Worm (Caenorhabditis elegans): ENCODE data around the gene K09C4.9.
A peak's percentile ranks its signal among the peaks of the same experiment; 100 is the strongest.

Gene K09C4.9

DNA sequence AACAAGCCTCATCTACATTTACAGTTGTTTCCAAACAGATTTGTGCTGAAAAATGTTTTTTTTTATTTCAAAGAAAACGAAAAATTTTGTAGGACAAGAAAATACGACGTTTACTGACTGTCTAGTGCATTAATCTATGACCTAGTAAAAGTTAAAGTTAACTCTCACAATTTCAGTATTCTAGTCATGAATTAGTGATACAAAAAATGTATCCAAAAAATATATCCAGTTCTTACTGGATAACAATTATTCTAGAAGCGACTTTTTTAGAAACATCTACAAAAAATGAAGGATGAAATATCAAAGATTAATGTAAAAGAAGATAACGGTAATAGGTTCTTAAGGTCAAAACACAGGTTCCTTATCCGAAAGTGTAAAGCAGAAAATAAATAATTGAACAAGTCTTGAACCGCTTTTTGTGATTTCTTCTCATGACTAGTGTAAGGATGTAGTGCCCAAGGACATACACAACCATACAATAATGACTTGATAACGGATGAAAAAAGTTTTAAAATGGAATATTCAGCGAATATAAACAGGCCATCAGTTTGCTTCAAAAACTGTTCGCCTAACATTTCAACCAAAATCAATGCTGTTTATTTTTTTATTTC is 21.0 kb downstream of the K09C4.9 start, which contains the start of gene pqn-37:
pqn-37 (minus strand) TSS at position 51 of the 611 bp plus-strand sequence.
- TF ChIP-seq dve-1 (tag; optimal IDR thresholded peaks at IDR 0.05; ENCODE audit: insufficient read depth) (no peak), nhr-28 (tag; optimal IDR thresholded peaks at IDR 0.05) (peak; percentile 40), daf-8 (GFP tag; IDR thresholded peaks at IDR 0.05) (no peak), aha-1 (tag) (peak; percentile 34), unc-62 (GFP tag; optimal IDR thresholded peaks at IDR 0.05 in 1 of 2) (peak in 1 of 2 experiments; percentile 3), unc-62 (tag; optimal IDR thresholded peaks at IDR 0.05) (no peak), saeg-2 (GFP tag; IDR thresholded peaks at IDR 0.05) (no peak), D1046.2 (GFP tag; IDR thresholded peaks at IDR 0.05) (no peak), madf-5 (GFP tag; IDR thresholded peaks at IDR 0.05) (no peak), dmd-8 (GFP tag; IDR thresholded peaks at IDR 0.05) (no peak), pqm-1 (tag; optimal IDR thresholded peaks at IDR 0.05) (no peak), nhr-42 (GFP tag; IDR thresholded peaks at IDR 0.05) (no peak), zip-11 (GFP tag; IDR thresholded peaks at IDR 0.05) (no peak), lin-15B (tag; optimal IDR thresholded peaks at IDR 0.05) (no peak), dmd-9 (GFP tag; IDR thresholded peaks at IDR 0.05) (no peak), unc-39 (tag; optimal IDR thresholded peaks at IDR 0.05) (no peak), mxl-2 (GFP tag; conservative IDR thresholded peaks at IDR 0.05) (no peak), cey-2 (tag; optimal IDR thresholded peaks at IDR 0.05; ENCODE audit: borderline replicate concordance, insufficient read depth) (no peak), ceh-62 (tag; optimal IDR thresholded peaks at IDR 0.05) (no peak)

- no peak for TF ChIP-seq mep-1 (tag; optimal IDR thresholded peaks at IDR 0.05)
- TF ChIP-seq D1046.2 (GFP tag; IDR thresholded peaks at IDR 0.05), result 0 out of 2 replicates have a peak, but pooled peaks have one; percentile 60
- TF ChIP-seq unc-62 (GFP tag; optimal IDR thresholded peaks at IDR 0.05 in 1 of 2), result peak in 1 of 2 experiments; percentile 33
- TF ChIP-seq unc-62 (tag; optimal IDR thresholded peaks at IDR 0.05), result no peak
- TF ChIP-seq unc-130 (GFP tag; optimal IDR thresholded peaks at IDR 0.05), result no peak
- no peak for TF ChIP-seq F10B5.3 (tag; optimal IDR thresholded peaks at IDR 0.05)
- peak; percentile 65 for TF ChIP-seq set-16 (GFP tag; IDR thresholded peaks at IDR 0.05)
- no peak for TF ChIP-seq tag-97 (GFP tag; IDR thresholded peaks at IDR 0.05)
Observed at ce11 chrX:3247768-3248167, 23.8 kb downstream of the K09C4.9 start.

DNA sequence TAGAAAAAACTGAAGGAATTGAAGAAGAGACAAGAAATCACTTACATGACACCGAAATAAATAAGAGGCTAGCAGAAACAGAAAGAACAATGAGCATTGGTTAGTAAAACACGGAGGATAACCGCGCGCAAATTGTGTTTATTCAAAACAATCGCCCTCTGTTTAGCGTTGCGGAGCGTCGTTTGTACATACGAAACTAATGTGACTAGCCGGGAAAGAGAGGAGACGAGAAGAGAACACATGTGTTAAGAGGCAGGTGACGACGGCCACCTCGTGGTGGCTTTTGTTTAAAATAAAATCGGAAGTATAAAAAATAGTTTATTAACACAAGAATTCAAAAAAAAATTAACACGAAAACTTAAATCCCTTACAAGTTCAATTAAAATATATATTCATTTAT is 25.8 kb downstream of the K09C4.9 start, which contains the start of gene F40F4.7:
F40F4.7 (minus strand) TSS at position 122 of the 400 bp plus-strand sequence.
- TF ChIP-seq set-16 (GFP tag; IDR thresholded peaks at IDR 0.05) (no peak), Y48G9A.11 (GFP tag; IDR thresholded peaks at IDR 0.05) (no peak), spr-3 (GFP tag; optimal IDR thresholded peaks at IDR 0.05) (no peak), mep-1 (tag; optimal IDR thresholded peaks at IDR 0.05) (peak; percentile 80), nhr-102 (tag; optimal IDR thresholded peaks at IDR 0.05) (peak; percentile 20), nhr-111 (GFP tag; optimal IDR thresholded peaks at IDR 0.05) (no peak), nhr-77 (tag; optimal IDR thresholded peaks at IDR 0.05) (peak; percentile 57), lin-29 (GFP tag; IDR thresholded peaks at IDR 0.05) (no peak), nhr-237 (tag; optimal IDR thresholded peaks at IDR 0.05) (no peak), Y75B8A.6 (GFP tag; IDR thresholded peaks at IDR 0.05) (no peak), lin-13 (GFP tag; optimal IDR thresholded peaks at IDR 0.05) (peak; percentile 37), tag-97 (GFP tag; IDR thresholded peaks at IDR 0.05) (no peak), pha-4 (GFP tag; IDR thresholded peaks at IDR 0.05) (no peak), pha-4 (tag; optimal IDR thresholded peaks at IDR 0.05) (peak; percentile 90), nhr-11 (tag; optimal IDR thresholded peaks at IDR 0.05) (peak; percentile 59), ztf-11 (tag; optimal IDR thresholded peaks at IDR 0.05) (no peak), ztf-7 (tag; optimal IDR thresholded peaks at IDR 0.05) (no peak), pqm-1 (tag; optimal IDR thresholded peaks at IDR 0.05) (peak; percentile 11), skn-1 (tag; optimal IDR thresholded peaks at IDR 0.05) (no peak), php-3 (GFP tag; IDR thresholded peaks at IDR 0.05) (no peak), ceh-20 (GFP tag; IDR thresholded peaks at IDR 0.05) (peak; percentile 55; the same call in 1 of the 2 replicates), arid-1 (GFP tag; conservative IDR thresholded peaks at IDR 0.05) (peak; percentile 55; the same call in 1 of the 2 replicates), hlh-11 (tag; optimal IDR thresholded peaks at IDR 0.05) (peak; percentile 90), daf-16 (GFP tag; optimal IDR thresholded peaks at IDR 0.05) (peak in 1 of 2 experiments; percentile 44), daf-16 (tag; optimal IDR thresholded peaks at IDR 0.05) (peak; percentile 47), nhr-48 (tag; optimal IDR thresholded peaks at IDR 0.05) (peak; percentile 21), unc-39 (tag; optimal IDR thresholded peaks at IDR 0.05) (no peak), nhr-25 (tag; optimal IDR thresholded peaks at IDR 0.05; ENCODE audit: borderline replicate concordance, insufficient read depth) (no peak), mes-2 (tag; optimal IDR thresholded peaks at IDR 0.05; ENCODE audit: poor library complexity, severe bottlenecking) (peak; percentile 69)
